Worm (Caenorhabditis elegans) whole organism, L1 larva: Measurements from ENCODE around the gene pha-2.

Experiments used
- unc-62 ChIP-seq: fragments of 150-350 bp; optimal IDR thresholded peaks from 2 replicates; lab custom pipeline; 2014; ENCODE audit warnings: missing biosample characterization, missing genetic modification reagents, missing genetic modification characterization
- vab-15 ChIP-seq: sonication (generic microtip); optimal IDR thresholded peaks from 2 replicates; lab custom pipeline; 2017; ENCODE audit warnings: missing genotype, mild to moderate bottlenecking, missing genetic modification characterization, missing compliant biosample characterization

DNA sequence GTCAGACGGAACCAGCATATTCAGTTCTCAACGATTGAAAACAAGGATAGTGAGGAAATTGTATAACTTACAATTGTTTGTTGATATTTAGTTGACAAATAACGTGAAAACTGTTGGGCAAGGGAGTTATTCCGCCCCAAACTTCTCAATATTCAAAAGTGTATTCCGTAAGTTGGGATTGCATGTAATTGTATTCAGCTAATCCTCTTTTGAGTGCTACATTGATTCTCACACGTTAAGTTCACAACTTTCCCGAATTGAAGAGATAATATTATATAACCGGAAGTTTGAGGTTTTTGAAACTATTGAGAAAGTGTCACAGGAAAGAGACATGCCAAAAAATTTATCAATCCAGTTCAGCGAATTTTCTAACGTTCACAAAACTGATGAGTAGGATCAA lies 18.0 kb upstream of the pha-2 start, which contains the start of gene ifc-2:
- TF ChIP-seq vab-15 (no peak), unc-62 (no peak)
